Fruit fly (Drosophila melanogaster): Measurements from ENCODE around the gene COX7AL.

Gene COX7AL

DNA sequence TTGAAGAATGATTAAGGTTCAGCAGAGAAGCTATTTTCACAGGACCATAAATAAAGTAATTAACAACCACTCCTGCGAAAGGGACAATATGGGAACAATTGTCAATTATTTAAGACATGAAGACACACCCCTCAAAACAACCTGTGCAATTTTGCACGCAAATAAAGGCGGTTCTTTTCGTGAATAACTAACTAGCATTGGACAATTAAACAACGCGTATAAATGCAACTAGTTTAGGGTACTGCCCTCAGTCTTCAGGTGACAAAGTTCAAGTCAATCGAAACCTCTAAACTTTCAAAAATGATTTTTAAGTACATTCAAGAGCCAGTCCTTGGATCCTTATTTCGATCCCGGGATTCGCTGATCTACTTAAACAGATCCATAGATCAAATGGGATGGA, 22.0 kb upstream of the COX7AL start, which contains the start of gene Or85a:
Gene Or85a, plus strand, starts transcription at position 301 of the 400 bp plus-strand sequence.
- TF ChIP-seq CTCF (optimal IDR thresholded peaks at IDR 0.05), result no peak

DNA sequence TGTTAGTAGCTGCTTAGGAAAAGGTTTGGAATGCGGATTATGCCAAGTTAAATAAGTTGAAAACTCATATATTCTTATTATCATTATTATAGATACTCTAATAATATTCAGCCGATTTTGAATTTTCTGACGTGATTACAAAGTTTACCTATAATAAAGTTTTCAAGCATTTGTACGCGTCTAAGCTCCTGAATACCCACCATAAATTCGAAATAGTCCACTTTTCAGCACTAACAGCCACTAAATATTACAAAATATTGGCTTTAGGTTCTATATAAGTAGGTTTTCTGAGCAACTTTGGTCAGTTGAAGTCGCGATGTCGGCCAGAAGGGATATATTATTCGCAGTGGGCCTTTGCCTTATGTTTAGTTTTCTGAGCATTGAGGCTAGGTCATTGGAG, 19.5 kb upstream of the COX7AL start, which contains the start of gene CG7443:
Gene CG7443, plus strand, starts transcription at position 301 of the 400 bp plus-strand sequence.
- TF ChIP-seq CG8478 (optimal IDR thresholded peaks at IDR 0.05), result no peak
- no peak for TF ChIP-seq CTCF (optimal IDR thresholded peaks at IDR 0.05)

DNA sequence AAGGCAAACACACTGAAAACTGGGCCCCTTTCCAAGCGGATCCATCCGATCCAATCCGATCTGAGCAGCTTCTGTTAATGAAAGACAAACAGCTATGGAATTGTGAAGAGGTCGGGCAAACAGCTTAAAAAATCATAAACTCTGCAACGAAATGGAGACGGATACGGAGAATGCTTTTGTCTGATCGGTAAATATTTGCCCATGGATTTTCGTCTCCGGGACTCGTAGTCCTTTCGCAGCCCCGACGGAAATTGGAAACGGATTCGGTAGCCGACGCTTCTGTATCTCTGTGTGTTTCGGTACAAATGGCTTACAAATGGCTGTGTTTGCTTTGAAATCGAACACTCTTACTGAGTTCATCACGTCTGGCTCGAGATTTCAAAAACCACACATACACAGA, 16.6 kb upstream of the COX7AL start:
- TF ChIP-seq CTCF (optimal IDR thresholded peaks at IDR 0.05) (no peak), CG8478 (optimal IDR thresholded peaks at IDR 0.05) (no peak)

DNA sequence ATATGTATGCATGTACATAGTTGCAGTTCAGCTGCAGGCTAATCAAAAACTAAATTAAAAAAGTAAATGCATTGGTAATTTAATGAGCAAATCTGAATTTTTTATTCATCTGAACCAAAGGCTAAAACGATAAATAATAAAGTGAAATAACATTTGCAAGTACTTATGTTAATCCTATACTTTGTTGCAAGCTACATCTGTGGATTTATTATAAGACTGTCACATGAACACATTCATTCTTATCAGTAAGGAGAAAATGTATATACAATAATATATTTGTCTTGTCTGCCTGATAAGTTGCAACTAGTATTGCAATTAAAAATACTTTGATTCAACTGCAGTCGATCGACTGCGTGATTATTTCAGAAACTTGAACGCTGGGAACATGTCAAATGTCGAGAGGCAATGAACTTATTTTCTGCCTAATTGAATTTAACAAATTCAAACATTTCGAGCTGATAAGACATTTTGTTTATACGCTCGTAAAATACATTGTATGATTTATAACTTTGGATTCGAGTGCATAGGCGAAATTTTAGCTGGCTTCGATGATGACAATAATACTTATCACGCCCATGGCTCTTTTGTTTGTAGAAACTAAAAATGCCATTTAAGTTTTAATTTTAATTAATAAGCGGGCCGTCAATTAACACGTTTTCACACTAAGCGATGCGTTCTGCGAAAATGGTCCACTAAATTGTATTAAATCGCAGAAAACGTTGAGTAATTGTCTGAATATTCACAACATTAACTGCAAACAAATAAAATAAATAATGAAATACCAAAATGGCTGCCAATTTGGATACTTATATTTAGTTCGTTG, 15.3 kb upstream of the COX7AL start:
- TF ChIP-seq CTCF (optimal IDR thresholded peaks at IDR 0.05) (no peak), CG8478 (optimal IDR thresholded peaks at IDR 0.05) (no peak)

DNA sequence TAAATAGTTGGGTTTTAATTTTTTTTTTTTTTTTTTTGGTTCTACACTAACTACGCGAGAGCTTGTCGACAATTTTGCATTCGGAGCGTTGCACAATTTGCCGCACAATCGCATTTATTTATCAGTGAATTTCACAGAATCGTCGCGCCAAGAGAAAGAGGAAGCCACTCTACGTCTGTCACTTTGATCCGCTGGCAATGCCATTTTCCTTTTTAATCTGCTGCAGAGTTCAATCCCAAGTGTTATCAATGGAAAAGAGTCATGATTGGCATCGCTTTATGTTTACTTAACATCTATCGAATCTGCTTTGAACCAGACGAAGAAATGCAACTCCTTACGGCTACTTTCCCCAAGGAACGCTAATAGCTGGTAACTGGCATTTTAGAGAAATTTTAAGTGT, 13.8 kb upstream of the COX7AL start:
- no peak for TF ChIP-seq CTCF (optimal IDR thresholded peaks at IDR 0.05)
- TF ChIP-seq CG8478 (optimal IDR thresholded peaks at IDR 0.05), result no peak

DNA sequence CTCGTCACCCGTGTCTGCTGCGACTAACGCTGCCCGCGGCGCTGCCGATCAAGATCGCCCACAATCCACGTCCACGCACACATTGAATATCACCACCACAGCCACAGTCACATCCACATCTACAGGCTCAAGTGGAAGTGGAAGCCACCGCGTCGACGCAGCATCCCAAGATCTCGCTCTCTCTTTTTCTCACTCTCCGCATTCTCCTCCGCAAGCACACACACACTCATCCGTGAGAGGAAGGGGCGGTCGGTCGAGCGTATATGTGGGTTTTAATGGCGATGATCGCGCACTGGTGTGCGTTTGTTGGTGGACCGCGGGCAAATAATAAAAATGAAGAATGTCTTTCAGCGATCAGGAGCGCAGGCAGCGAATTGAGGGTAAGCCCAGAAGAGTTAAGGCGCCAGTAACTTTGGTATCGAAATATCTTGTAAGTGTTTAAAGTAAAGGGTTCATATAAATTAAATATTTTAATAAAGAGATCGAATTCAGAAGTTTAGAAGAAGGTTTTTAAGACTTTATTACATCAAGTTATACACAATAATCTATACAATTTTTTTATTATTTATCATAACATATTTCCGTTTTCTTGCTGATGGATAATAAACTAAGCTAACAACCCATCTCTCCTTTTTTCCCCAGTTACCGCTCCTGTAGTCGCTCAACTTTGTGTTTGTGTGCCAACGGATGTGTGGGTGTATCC, 9.6 kb upstream of the COX7AL start, which contains the start of gene Poxm:
Gene Poxm, minus strand, starts transcription at position 25 of the 703 bp plus-strand sequence.
- TF ChIP-seq CG8478 (optimal IDR thresholded peaks at IDR 0.05), result no peak
- no peak for TF ChIP-seq CTCF (optimal IDR thresholded peaks at IDR 0.05)

DNA sequence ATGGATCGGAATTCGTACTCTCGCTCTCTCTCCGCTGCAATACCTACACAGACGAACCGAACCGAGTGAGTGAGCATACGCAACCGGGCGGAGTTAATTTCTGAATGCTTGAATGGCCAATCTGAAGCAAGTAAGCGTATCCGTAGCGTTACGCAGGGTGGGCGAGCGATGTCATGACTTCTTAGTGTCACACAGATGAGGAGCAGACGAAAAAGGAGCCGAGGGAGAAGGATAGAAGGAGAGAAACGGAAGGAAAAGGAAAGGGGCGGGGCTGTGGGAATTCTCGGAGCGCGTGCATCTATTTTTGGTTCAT, 9.0 kb upstream of the COX7AL start:
- TF ChIP-seq CG8478 (optimal IDR thresholded peaks at IDR 0.05) (no peak), CTCF (optimal IDR thresholded peaks at IDR 0.05) (no peak)

DNA sequence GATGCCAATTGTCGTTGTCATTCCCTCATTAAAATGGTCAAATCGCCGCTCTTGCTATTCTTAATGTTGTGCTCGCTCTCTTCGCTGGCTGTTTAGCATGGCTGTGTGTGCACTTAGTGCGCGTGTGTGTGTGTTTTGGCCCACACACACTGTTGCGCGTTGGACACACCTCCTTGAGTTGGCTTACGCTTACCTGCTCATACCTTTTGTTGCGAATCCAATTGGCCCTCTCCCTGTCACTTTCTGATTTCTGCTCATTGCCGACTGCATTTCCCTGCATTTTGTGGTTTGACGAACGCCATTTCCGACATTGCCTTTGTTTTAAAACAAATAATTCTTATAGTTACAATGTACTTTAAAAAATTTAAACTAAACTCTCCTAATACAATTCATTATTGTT, 8.5 kb upstream of the COX7AL start:
- no peak for TF ChIP-seq CTCF (optimal IDR thresholded peaks at IDR 0.05)
- TF ChIP-seq CG8478 (optimal IDR thresholded peaks at IDR 0.05), result no peak

DNA sequence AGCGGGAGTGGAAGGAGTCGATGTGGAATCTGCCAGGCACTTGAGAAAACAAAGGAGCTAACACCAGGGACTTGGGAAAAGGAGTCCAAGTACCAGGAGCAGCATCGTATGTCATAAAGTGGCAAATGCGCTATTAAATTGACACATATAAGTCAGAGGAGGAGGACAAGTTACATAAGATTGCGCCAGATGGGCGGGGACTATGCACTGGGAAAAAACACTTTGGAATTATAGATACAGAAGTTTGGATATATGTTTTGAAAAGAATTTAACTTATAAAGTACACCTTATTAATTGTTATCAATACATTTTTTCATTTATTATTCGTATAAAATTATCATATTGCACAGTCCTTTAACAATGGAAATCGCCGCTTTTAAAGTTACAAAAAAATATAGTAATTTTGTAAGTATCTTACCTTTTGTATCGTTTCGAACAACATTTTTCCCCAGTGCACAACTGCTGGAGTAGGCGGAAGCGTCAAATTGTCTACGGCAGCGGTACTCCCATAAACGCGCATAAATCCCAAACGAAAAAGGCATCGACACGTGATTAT, 7.4 kb upstream of the COX7AL start:
- TF ChIP-seq CTCF (optimal IDR thresholded peaks at IDR 0.05) (no peak), CG8478 (optimal IDR thresholded peaks at IDR 0.05) (no peak)

DNA sequence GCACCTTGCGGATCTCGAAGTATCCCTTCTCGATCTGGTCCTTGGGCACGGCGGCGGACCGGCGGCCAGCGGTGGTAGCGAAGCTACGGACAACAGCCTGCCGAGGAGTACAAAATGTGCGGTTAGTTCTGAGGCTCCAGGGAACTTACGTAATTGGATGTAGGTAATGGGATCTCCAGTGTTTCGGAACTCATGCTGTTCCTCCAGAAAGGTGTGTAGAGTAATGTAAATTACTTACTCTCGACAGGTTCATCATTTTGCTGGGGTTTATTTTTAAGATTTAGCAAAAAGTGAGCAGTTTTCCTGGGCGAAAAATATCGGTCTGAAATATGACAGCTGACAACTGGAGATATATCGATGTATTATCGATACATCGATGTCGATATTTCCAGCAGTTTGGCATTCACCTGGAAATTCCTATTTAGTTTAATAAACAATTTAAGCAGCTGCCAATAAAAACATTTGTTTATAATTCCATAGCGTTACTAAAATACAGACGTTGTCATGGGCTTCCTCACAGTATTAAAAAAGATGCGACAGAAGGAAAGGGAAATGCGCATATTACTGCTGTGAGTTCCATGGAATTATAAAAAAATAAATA, 2.7 kb upstream of the COX7AL start, which contains the start of the genes COX7A and Arl2:
Gene COX7A, minus strand, starts transcription at position 369 of the 601 bp plus-strand sequence.
Gene Arl2, plus strand, starts transcription at position 426 of the 601 bp plus-strand sequence.
- TF ChIP-seq CG8478 (optimal IDR thresholded peaks at IDR 0.05) (no peak), CTCF (optimal IDR thresholded peaks at IDR 0.05) (peak in 1 of 2 experiments; percentile 16)

DNA sequence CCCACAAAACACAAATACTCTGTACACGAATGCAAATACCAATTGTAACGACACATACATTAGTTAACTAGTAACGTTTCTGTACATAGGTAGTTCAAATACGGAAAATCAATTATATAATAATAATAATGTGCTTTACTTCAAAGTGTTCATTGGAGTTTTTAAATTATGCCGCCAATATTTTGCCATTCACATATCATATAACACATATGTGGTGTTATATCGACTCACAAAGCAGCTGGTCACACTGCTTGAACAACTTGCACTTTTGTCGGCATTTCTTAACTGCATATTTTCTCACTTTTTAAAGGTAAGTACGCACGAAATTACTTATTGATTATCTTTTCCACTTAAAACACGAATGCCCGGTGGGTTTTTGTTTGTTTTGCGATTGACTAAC, 705 bp downstream of the COX7AL start, which contains the start of gene DppIII:
Gene DppIII, plus strand, starts transcription at position 227 of the 400 bp plus-strand sequence.
- TF ChIP-seq CTCF (optimal IDR thresholded peaks at IDR 0.05) (no peak), CG8478 (optimal IDR thresholded peaks at IDR 0.05) (no peak)

DNA sequence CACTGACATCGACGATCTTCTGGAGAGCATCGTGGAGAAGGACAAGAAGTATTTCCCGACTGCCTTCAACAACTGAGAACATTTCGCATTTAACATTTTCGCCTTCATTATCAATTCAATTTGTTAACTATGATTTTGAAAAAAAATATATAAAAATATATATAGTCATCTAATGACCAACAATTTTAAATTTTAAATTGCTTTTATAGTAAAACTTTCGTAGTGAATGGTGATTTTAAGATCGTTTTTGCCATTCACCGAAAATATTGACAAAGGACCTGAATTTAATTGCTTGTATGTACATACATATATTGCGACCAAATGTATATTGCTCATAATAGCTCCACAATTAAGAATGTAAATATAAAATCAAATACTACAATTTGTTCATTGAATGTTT, 3.8 kb downstream of the COX7AL start, which contains the start of gene CG7352:
Gene CG7352, plus strand, starts transcription at position 301 of the 400 bp plus-strand sequence.
- TF ChIP-seq CTCF (optimal IDR thresholded peaks at IDR 0.05) (no peak), CG8478 (optimal IDR thresholded peaks at IDR 0.05) (no peak)

DNA sequence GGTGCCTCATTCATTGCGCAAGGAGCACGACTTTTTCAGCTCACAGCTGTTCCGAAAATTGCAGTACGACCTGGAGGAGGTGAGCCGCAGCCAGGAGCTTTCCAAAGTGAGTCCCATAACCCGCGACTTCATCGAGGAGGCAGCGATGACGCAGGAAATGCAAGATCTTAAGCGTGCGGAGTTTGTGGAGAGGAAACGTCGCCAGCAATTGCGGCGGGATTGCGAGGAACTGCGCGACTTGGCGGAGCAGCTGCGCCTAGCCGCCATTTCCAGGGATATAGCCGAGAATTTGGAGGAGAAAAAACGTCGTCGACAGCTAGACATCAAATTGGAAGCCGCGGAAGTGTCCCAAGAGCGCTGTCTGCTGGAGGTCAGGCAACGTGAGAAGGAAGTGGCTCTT, 4.4 kb downstream of the COX7AL start:
- TF ChIP-seq CG8478 (optimal IDR thresholded peaks at IDR 0.05), result no peak
- no peak for TF ChIP-seq CTCF (optimal IDR thresholded peaks at IDR 0.05)

DNA sequence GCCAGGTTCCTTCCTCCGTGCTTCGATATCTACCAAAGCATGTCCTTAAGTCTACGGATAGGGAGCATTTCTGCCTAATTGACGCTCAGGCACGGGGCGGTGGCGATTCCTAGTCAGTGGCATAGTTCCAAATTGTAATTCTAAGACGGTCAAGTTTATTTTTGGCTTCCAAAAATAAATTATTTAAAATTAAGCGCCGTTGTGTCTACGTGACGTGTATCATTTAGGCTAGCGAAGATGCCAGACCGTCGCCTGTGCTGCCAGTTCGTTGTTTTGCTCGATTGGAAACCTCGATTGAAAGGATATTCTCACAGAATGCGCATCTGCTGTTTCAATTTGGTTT, 5.6 kb downstream of the COX7AL start:
- no peak for TF ChIP-seq CTCF (optimal IDR thresholded peaks at IDR 0.05)

DNA sequence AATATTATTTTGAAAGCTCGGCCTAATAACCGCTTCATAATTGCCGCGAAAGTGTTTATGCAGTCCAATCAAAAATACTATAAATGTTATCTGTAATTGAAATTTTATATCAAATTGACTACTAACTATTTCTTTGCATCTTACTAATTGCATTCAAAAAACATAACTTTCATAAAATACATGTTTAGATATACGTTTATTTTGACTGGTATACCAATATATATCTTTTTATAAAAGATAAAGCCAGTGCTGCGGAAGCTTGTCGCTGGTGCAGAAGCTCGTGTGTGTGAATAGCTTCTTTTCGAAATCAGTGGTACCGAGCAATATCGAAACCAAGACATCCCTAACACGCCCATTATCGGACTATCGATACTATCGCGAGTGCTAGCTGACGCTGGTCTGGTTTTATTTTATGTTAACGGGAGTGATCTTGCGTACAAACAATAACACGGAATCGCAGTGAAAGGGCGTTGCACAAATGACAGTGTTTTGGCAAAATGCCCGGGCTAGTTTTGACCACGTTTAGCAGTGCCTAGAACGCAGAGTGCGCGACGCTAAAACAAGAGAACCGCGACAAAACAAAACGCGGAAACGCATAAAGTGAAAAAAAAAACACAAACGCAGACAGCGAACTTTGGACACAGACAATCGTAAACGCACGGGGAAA, 6.1 kb downstream of the COX7AL start, which contains the start of gene Atg13:
Gene Atg13, plus strand, starts transcription at position 367 of the 667 bp plus-strand sequence.
- TF ChIP-seq CG8478 (optimal IDR thresholded peaks at IDR 0.05) (no peak), CTCF (optimal IDR thresholded peaks at IDR 0.05) (no peak)

Data from S2 (cell line).